Worm (Caenorhabditis elegans): ENCODE data around the gene ing-3.
A peak's percentile ranks its signal among the peaks of the same experiment; 100 is the strongest.

The ing-3 gene

ce11 chrII:13872191-13872889, 3.5 kb upstream of the ing-3 start, which contains the start of the genes cup-14 and ndub-8 (continued):
- peak in 1 of 2 experiments; percentile 68 for TF ChIP-seq ztf-11 (tag; optimal IDR thresholded peaks at IDR 0.05)
- peak; percentile 95 for TF ChIP-seq nhr-47 (tag; optimal IDR thresholded peaks at IDR 0.05)
- peak; percentile 72 for TF ChIP-seq ceh-8 (GFP tag; optimal IDR thresholded peaks at IDR 0.05)
- peak; percentile 75 for TF ChIP-seq pax-3 (tag; optimal IDR thresholded peaks at IDR 0.05)
- peak; percentile 71 for TF ChIP-seq lin-13 (GFP tag; optimal IDR thresholded peaks at IDR 0.05)
- TF ChIP-seq fkh-10 (GFP tag; optimal IDR thresholded peaks at IDR 0.05), result peak; percentile 83
- peak; percentile 90 for TF ChIP-seq mep-1 (tag; optimal IDR thresholded peaks at IDR 0.05)
- peak; percentile 93 for TF ChIP-seq nhr-90 (tag; optimal IDR thresholded peaks at IDR 0.05; ENCODE audit: poor library complexity)
- TF ChIP-seq skn-1 (tag; optimal IDR thresholded peaks at IDR 0.05), result peak; percentile 78
- no peak for TF ChIP-seq sptf-1 (tag; optimal IDR thresholded peaks at IDR 0.05)
- TF ChIP-seq C16A3.4 (tag; optimal IDR thresholded peaks at IDR 0.05), result peak; percentile 92

- no peak for TF ChIP-seq efl-1 (optimal IDR thresholded peaks at IDR 0.05)
- TF ChIP-seq efl-1 (GFP tag; optimal IDR thresholded peaks at IDR 0.05 in 1 of 2), result peak in 1 of 2 experiments; percentile 33
- TF ChIP-seq isw-1 (GFP tag; IDR thresholded peaks at IDR 0.05), result no peak
Measured at ce11 chrII:13877994-13878393, 2.2 kb downstream of the ing-3 start.

ce11 chrII:13879589-13879988, 3.8 kb downstream of the ing-3 start:
- TF ChIP-seq sox-4 (tag; optimal IDR thresholded peaks at IDR 0.05) (no peak), mdl-1 (tag; optimal IDR thresholded peaks at IDR 0.05) (no peak), ceh-90 (tag; optimal IDR thresholded peaks at IDR 0.05) (no peak), grh-1 (GFP tag; IDR thresholded peaks at IDR 0.05) (no peak), ceh-88 (GFP tag; IDR thresholded peaks at IDR 0.05) (no peak), dpl-1 (GFP tag; optimal IDR thresholded peaks at IDR 0.05) (no peak), C04F5.9 (tag; optimal IDR thresholded peaks at IDR 0.05) (no peak), irx-1 (tag; optimal IDR thresholded peaks at IDR 0.05) (no peak), pag-3 (tag; optimal IDR thresholded peaks at IDR 0.05; ENCODE audit: borderline replicate concordance, insufficient read depth) (no peak), fkh-8 (tag; optimal IDR thresholded peaks at IDR 0.05) (no peak)

ce11 chrII:13882405-13882804, 6.6 kb downstream of the ing-3 start, which contains the start of gene hda-10:
Gene hda-10 (plus strand): TSS chrII:13882705.
- TF ChIP-seq ets-5 (GFP tag; IDR thresholded peaks at IDR 0.05), result no peak
- no peak for TF ChIP-seq unc-30 (tag; optimal IDR thresholded peaks at IDR 0.05)
- no peak for TF ChIP-seq lin-15B (tag; optimal IDR thresholded peaks at IDR 0.05)
- TF ChIP-seq ceh-8 (GFP tag; optimal IDR thresholded peaks at IDR 0.05), result no peak
- no peak for TF ChIP-seq F16B12.6 (tag; optimal IDR thresholded peaks at IDR 0.05)
- TF ChIP-seq fkh-8 (tag; optimal IDR thresholded peaks at IDR 0.05), result no peak
- TF ChIP-seq sup-37 (GFP tag; optimal IDR thresholded peaks at IDR 0.05), result no peak
- TF ChIP-seq pqm-1 (tag; optimal IDR thresholded peaks at IDR 0.05), result no peak
- no peak for TF ChIP-seq isw-1 (GFP tag; IDR thresholded peaks at IDR 0.05)
- no peak for TF ChIP-seq tbx-2 (tag; optimal IDR thresholded peaks at IDR 0.05)
- TF ChIP-seq sox-4 (tag; optimal IDR thresholded peaks at IDR 0.05), result no peak
- TF ChIP-seq nhr-237 (tag; optimal IDR thresholded peaks at IDR 0.05), result no peak
- TF ChIP-seq unc-130 (tag; optimal IDR thresholded peaks at IDR 0.05), result no peak

ce11 chrII:13886431-13886830, 10.6 kb downstream of the ing-3 start:
- TF ChIP-seq ztf-11 (tag; optimal IDR thresholded peaks at IDR 0.05) (no peak), fkh-8 (tag; optimal IDR thresholded peaks at IDR 0.05) (no peak), unc-86 (tag; optimal IDR thresholded peaks at IDR 0.05) (no peak), pax-3 (tag; optimal IDR thresholded peaks at IDR 0.05) (no peak), nhr-71 (tag; optimal IDR thresholded peaks at IDR 0.05) (no peak)

All from whole organism, L1 larva.